5 fruit fly cellular contexts compared by ENCODE assay signal in the genomic region with DNA sequence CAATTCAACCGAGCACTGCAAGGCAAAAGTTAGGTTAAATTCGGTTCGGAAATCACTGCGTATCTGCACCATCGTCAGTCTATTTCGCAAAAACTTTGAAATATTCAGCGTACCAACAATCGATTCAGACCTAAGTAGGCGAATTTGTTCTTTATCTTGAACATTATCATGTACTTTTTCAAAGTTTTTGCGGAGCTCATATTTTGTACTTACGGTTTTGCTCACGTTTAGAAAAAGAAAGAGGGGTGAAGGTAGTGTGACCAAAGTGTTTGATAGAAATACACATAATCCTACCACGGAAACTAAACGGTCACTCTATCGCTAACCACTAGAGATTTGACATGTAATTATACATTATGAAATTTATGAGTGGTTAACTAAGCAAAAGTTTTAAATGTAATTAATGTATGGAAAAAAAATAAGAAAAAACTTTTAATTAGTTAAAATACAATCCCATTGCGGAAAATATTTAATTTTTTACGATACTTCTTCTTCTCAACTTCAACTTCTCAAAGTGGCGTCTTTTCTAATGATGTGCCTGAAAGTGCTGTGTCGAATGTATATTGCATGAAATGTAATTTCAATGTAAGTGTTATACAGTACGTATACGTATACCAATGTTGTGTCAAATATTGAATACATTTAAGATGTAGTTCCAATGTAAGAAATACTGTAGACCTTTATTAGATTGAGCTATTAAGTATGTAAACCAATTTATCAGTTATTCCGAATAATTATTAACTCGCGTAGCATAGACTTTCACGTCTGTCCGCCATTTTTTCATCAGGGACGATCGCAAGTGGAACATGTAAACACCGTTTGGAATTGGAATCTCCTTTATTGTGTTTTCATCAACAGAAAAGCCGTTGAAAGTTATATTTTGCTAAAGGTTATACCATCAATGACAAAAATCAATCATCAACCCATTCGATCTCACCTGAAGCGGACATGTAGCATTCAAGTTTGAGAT.
TF ChIP-seq lines count a peak whose summit lies in the region.

A gene (minus strand): TSS at position 245 of the 970 bp plus-strand sequence.

TF ChIP-seq in whole organism, adult, 20 proteins besides CTCF, POLR2A, EP300 and RAD21 (continued from another document):
- TF ChIP-seq tj (GFP tag; optimal IDR thresholded peaks at IDR 0.05; lab: Kevin White, UChicago), result peak; percentile 18
- TF ChIP-seq Hr96 (GFP tag; optimal IDR thresholded peaks at IDR 0.05; lab: Kevin White, UChicago), result peak; percentile 46
- no peak for TF ChIP-seq Clk (GFP tag; optimal IDR thresholded peaks at IDR 0.05; lab: Kevin White, UChicago)
- peak; percentile 12 for TF ChIP-seq toe (GFP tag; optimal IDR thresholded peaks at IDR 0.05; lab: Kevin White, UChicago)

TF ChIP-seq in whole organism, embryonic, 481 proteins besides CTCF, POLR2A, EP300 and RAD21 (continued from another document and continues in another):
- TF ChIP-seq bcd (GFP tag; optimal IDR thresholded peaks at IDR 0.05; lab: Kevin White, UChicago), result peak; percentile 10
- peak; percentile 37 for TF ChIP-seq nmo (GFP tag; optimal IDR thresholded peaks at IDR 0.05; lab: Kevin White, UChicago)
- TF ChIP-seq CG8089 (GFP tag; optimal IDR thresholded peaks at IDR 0.05; lab: Kevin White, UChicago), result no peak
- TF ChIP-seq Fer1 (GFP tag; optimal IDR thresholded peaks at IDR 0.05; lab: Kevin White, UChicago), result peak; percentile 57
- peak; percentile 18 for TF ChIP-seq Myb (GFP tag; optimal IDR thresholded peaks at IDR 0.05; lab: Kevin White, UChicago)
- peak; percentile 43; the same call in 1 of the 2 replicates for TF ChIP-seq CG3847 (GFP tag; IDR thresholded peaks at IDR 0.05; lab: Robert Waterston, UW)
- peak; percentile 24 for TF ChIP-seq Nf-YC (tag; optimal IDR thresholded peaks at IDR 0.05; lab: Kevin White, UChicago)
- no peak for TF ChIP-seq hkb (optimal IDR thresholded peaks at IDR 0.05; lab: Kevin White, UChicago)
- TF ChIP-seq hkb (GFP tag; IDR thresholded peaks at IDR 0.05; lab: Robert Waterston, UW), result 0 out of 2 replicates have a peak, but pooled peaks have one; percentile 25
- no peak for TF ChIP-seq tna (GFP tag; IDR thresholded peaks at IDR 0.05; lab: Robert Waterston, UW; ENCODE audit: partially characterized antibody)
- no peak for TF ChIP-seq unc-4 (GFP tag; IDR thresholded peaks at IDR 0.05; lab: Robert Waterston, UW; ENCODE audit: partially characterized antibody)
- peak; percentile 12 for TF ChIP-seq vvl (GFP tag; IDR thresholded peaks at IDR 0.05; lab: Robert Waterston, UW)
- TF ChIP-seq Drgx (GFP tag; IDR thresholded peaks at IDR 0.05; lab: Robert Waterston, UW), result no peak
- no peak for TF ChIP-seq ham (GFP tag; IDR thresholded peaks at IDR 0.05; lab: Robert Waterston, UW)
- TF ChIP-seq BEAF-32 (GFP tag; optimal IDR thresholded peaks at IDR 0.05; lab: Kevin White, UChicago), result peak; percentile 26
- peak; percentile 2 for TF ChIP-seq exex (tag; optimal IDR thresholded peaks at IDR 0.05; lab: Kevin White, UChicago)
- peak; percentile 99 for TF ChIP-seq bigmax (GFP tag; optimal IDR thresholded peaks at IDR 0.05; lab: Kevin White, UChicago)
- no peak for TF ChIP-seq Dad (GFP tag; optimal IDR thresholded peaks at IDR 0.05; lab: Kevin White, UChicago)
- TF ChIP-seq CG2199 (GFP tag; IDR thresholded peaks at IDR 0.05; lab: Robert Waterston, UW), result peak; percentile 61
- TF ChIP-seq E2f2 (GFP tag; IDR thresholded peaks at IDR 0.05; lab: Robert Waterston, UW), result peak; percentile 28; the same call in 1 of the 2 replicates
- peak; percentile 34; the same call in 1 of the 2 replicates for TF ChIP-seq CG9932 (GFP tag; IDR thresholded peaks at IDR 0.05; lab: Robert Waterston, UW)
- peak; percentile 46 for TF ChIP-seq CG2712 (tag; optimal IDR thresholded peaks at IDR 0.05; lab: Kevin White, UChicago)
- peak; percentile 36 for TF ChIP-seq CG17385 (GFP tag; optimal IDR thresholded peaks at IDR 0.05; lab: Kevin White, UChicago)
- TF ChIP-seq gsb (GFP tag; IDR thresholded peaks at IDR 0.05; lab: Robert Waterston, UW), result no peak
- no peak for TF ChIP-seq CG10431 (GFP tag; optimal IDR thresholded peaks at IDR 0.05; lab: Kevin White, UChicago)
- TF ChIP-seq CG17328 (GFP tag; IDR thresholded peaks at IDR 0.05; lab: Robert Waterston, UW), result no peak
- no peak for TF ChIP-seq CG11456 (GFP tag; IDR thresholded peaks at IDR 0.05; lab: Robert Waterston, UW)
- peak; percentile 52 for TF ChIP-seq nerfin-1 (tag; optimal IDR thresholded peaks at IDR 0.05; lab: Kevin White, UChicago)

TF ChIP-seq in whole organism, prepupa, 60 proteins besides CTCF, POLR2A, EP300 and RAD21 (continued from another document and continues in another):
- no peak for TF ChIP-seq lz (GFP tag; optimal IDR thresholded peaks at IDR 0.05; lab: Kevin White, UChicago)
- no peak for TF ChIP-seq CG10669 (GFP tag; optimal IDR thresholded peaks at IDR 0.05; lab: Kevin White, UChicago)
- peak; percentile 19 for TF ChIP-seq topi (GFP tag; optimal IDR thresholded peaks at IDR 0.05; lab: Kevin White, UChicago)
- no peak for TF ChIP-seq dac (GFP tag; optimal IDR thresholded peaks at IDR 0.05; lab: Kevin White, UChicago)
- no peak for TF ChIP-seq CG11762 (GFP tag; optimal IDR thresholded peaks at IDR 0.05; lab: Kevin White, UChicago; ENCODE audit: insufficient read depth)
- no peak for TF ChIP-seq CG9139 (GFP tag; optimal IDR thresholded peaks at IDR 0.05; lab: Kevin White, UChicago)
- no peak for TF ChIP-seq CG4318 (GFP tag; optimal IDR thresholded peaks at IDR 0.05; lab: Kevin White, UChicago)
- peak; percentile 83 for TF ChIP-seq CG6854 (GFP tag; optimal IDR thresholded peaks at IDR 0.05; lab: Kevin White, UChicago)
- no peak for TF ChIP-seq fd59A (GFP tag; optimal IDR thresholded peaks at IDR 0.05; lab: Kevin White, UChicago)
- no peak for TF ChIP-seq cyc (GFP tag; optimal IDR thresholded peaks at IDR 0.05; lab: Kevin White, UChicago)
- TF ChIP-seq CG32006 (GFP tag; optimal IDR thresholded peaks at IDR 0.05; lab: Kevin White, UChicago), result no peak
- no peak for TF ChIP-seq spab (GFP tag; optimal IDR thresholded peaks at IDR 0.05; lab: Kevin White, UChicago)
- peak; percentile 5 for TF ChIP-seq Eip75B (GFP tag; optimal IDR thresholded peaks at IDR 0.05; lab: Kevin White, UChicago)
- peak; percentile 34 for TF ChIP-seq Sox102F (GFP tag; optimal IDR thresholded peaks at IDR 0.05; lab: Kevin White, UChicago)
- no peak for TF ChIP-seq achi (GFP tag; optimal IDR thresholded peaks at IDR 0.05; lab: Kevin White, UChicago)
- peak; percentile 1 for TF ChIP-seq CG3032 (tag; optimal IDR thresholded peaks at IDR 0.05; lab: Kevin White, UChicago)
- no peak for TF ChIP-seq Blimp-1 (GFP tag; optimal IDR thresholded peaks at IDR 0.05; lab: Kevin White, UChicago)
- peak; percentile 0 for TF ChIP-seq pdm3 (GFP tag; optimal IDR thresholded peaks at IDR 0.05; lab: Kevin White, UChicago)
- no peak for TF ChIP-seq CG8119 (GFP tag; IDR thresholded peaks at IDR 0.05; lab: Robert Waterston, UW)
- TF ChIP-seq Eip93F (GFP tag; optimal IDR thresholded peaks at IDR 0.05; lab: Kevin White, UChicago), result no peak
- TF ChIP-seq CG7368 (GFP tag; optimal IDR thresholded peaks at IDR 0.05; lab: Kevin White, UChicago), result no peak
- TF ChIP-seq Eip78C (GFP tag; lab: Kevin White, UChicago), result peak; percentile 75
- TF ChIP-seq Smox (GFP tag; optimal IDR thresholded peaks at IDR 0.05; lab: Kevin White, UChicago), result peak; percentile 21
- no peak for TF ChIP-seq CG34406 (GFP tag; optimal IDR thresholded peaks at IDR 0.05; lab: Kevin White, UChicago)
- TF ChIP-seq svp (GFP tag; lab: Kevin White, UChicago), result no peak
- peak; percentile 30 for TF ChIP-seq CG1621 (tag; optimal IDR thresholded peaks at IDR 0.05; lab: Kevin White, UChicago)
- peak; percentile 21 for TF ChIP-seq CG16779 (tag; optimal IDR thresholded peaks at IDR 0.05; lab: Kevin White, UChicago)
- no peak for TF ChIP-seq CG11902 (GFP tag; optimal IDR thresholded peaks at IDR 0.05; lab: Kevin White, UChicago)
- TF ChIP-seq CG15336 (GFP tag; IDR thresholded peaks at IDR 0.05; lab: Robert Waterston, UW), result peak; percentile 36; the same call in 1 of the 2 replicates
- TF ChIP-seq CG8319 (GFP tag; optimal IDR thresholded peaks at IDR 0.05; lab: Kevin White, UChicago), result no peak
- TF ChIP-seq CG10631 (GFP tag; optimal IDR thresholded peaks at IDR 0.05; lab: Kevin White, UChicago), result no peak

TF ChIP-seq in whole organism, pupa, 21 proteins besides CTCF, POLR2A, EP300 and RAD21 (continued from another document):
- TF ChIP-seq fd96Ca (GFP tag; IDR thresholded peaks at IDR 0.05; lab: Robert Waterston, UW) (no peak), gl (tag; optimal IDR thresholded peaks at IDR 0.05; lab: Kevin White, UChicago) (peak; percentile 21), D1 (tag; optimal IDR thresholded peaks at IDR 0.05; lab: Kevin White, UChicago) (no peak)
TF ChIP-seq in whole organism, pupa: peak in this region for 6.

TF ChIP-seq in whole organism, wandering third instar larva, 38 proteins besides CTCF, POLR2A, EP300 and RAD21 (continued from another document):
- TF ChIP-seq psq (GFP tag; optimal IDR thresholded peaks at IDR 0.05; lab: Kevin White, UChicago) (no peak), rgr (GFP tag; optimal IDR thresholded peaks at IDR 0.05; lab: Kevin White, UChicago) (peak; percentile 33), woc (GFP tag; optimal IDR thresholded peaks at IDR 0.05; lab: Kevin White, UChicago) (no peak), h (GFP tag; optimal IDR thresholded peaks at IDR 0.05; lab: Kevin White, UChicago) (peak; percentile 31), foxo (GFP tag; optimal IDR thresholded peaks at IDR 0.05; lab: Kevin White, UChicago) (peak in 1 of 2 experiments; percentile 33), brk (GFP tag; optimal IDR thresholded peaks at IDR 0.05; lab: Kevin White, UChicago) (peak; percentile 69), N (GFP tag; optimal IDR thresholded peaks at IDR 0.05; lab: Kevin White, UChicago) (no peak), Hnf4 (GFP tag; optimal IDR thresholded peaks at IDR 0.05; lab: Kevin White, UChicago) (peak; percentile 27), GATAd (GFP tag; optimal IDR thresholded peaks at IDR 0.05; lab: Kevin White, UChicago) (no peak), tai (GFP tag; optimal IDR thresholded peaks at IDR 0.05; lab: Kevin White, UChicago) (peak; percentile 39), Mio (GFP tag; optimal IDR thresholded peaks at IDR 0.05; lab: Kevin White, UChicago) (no peak), Dfd (GFP tag; optimal IDR thresholded peaks at IDR 0.05; lab: Kevin White, UChicago) (no peak), Rel (GFP tag; optimal IDR thresholded peaks at IDR 0.05; lab: Kevin White, UChicago) (no peak), Rel (tag; optimal IDR thresholded peaks at IDR 0.05; lab: Kevin White, UChicago) (peak; percentile 48), Abd-B (GFP tag; optimal IDR thresholded peaks at IDR 0.05; lab: Kevin White, UChicago) (no peak)
TF ChIP-seq in whole organism, wandering third instar larva: peak in this region for 13.
